Worm (Caenorhabditis elegans) whole organism, late embryonic: ENCODE results near the gene C35A5.3.

ENCODE experiments used
- K09A11.1 ChIP-seq: sonication (generic microtip); optimal IDR thresholded peaks from 2 replicates; lab custom pipeline; 2017; ENCODE audit warnings: antibody characterized with exemption, mild to moderate bottlenecking, missing genetic modification characterization, missing compliant biosample characterization; ENCODE audit not compliant: insufficient read depth
- ceh-30 ChIP-seq: fragments of 150-350 bp; optimal IDR thresholded peaks from 2 replicates; lab custom pipeline; 2014; ENCODE audit warnings: missing biosample characterization, missing genetic modification characterization
- ceh-9 ChIP-seq: sonication (generic microtip); optimal IDR thresholded peaks from 2 replicates; lab custom pipeline; 2016; ENCODE audit warnings: mild to moderate bottlenecking, missing genetic modification characterization, inconsistent platforms, missing compliant biosample characterization
- elt-4 ChIP-seq: sonication (generic microtip); optimal IDR thresholded peaks from 2 replicates; lab custom pipeline; 2016; ENCODE audit warnings: missing genetic modification characterization, missing compliant biosample characterization
- ets-4 ChIP-seq: sonication (generic microtip); optimal IDR thresholded peaks from 2 replicates; lab custom pipeline; 2016; ENCODE audit warnings: missing genetic modification characterization, missing compliant biosample characterization
- fkh-10 ChIP-seq: fragments of 150-350 bp; optimal IDR thresholded peaks from 2 replicates; lab custom pipeline; 2014; ENCODE audit warnings: missing biosample characterization, missing genetic modification reagents, missing genetic modification characterization
- fkh-6 ChIP-seq: sonication (generic microtip); optimal IDR thresholded peaks from 2 replicates; lab custom pipeline; 2016; ENCODE audit warnings: missing genetic modification characterization, missing compliant biosample characterization
- npax-4 ChIP-seq: sonication (generic microtip); optimal IDR thresholded peaks from 2 replicates; lab custom pipeline; 2016; ENCODE audit warnings: missing genetic modification characterization, missing compliant biosample characterization
- pha-4 ChIP-seq: fragments of 150-350 bp; optimal IDR thresholded peaks from 2 replicates; lab custom pipeline; 2018; ENCODE audit warnings: missing biosample characterization, missing genetic modification reagents, missing genetic modification characterization
- pqm-1 ChIP-seq: sonication (generic microtip); optimal IDR thresholded peaks from 2 replicates; lab custom pipeline; 2016; ENCODE audit warnings: missing genetic modification characterization, missing compliant biosample characterization
- sox-4 ChIP-seq: sonication (generic microtip); optimal IDR thresholded peaks from 2 replicates; lab custom pipeline; 2017; ENCODE audit warnings: mild to moderate bottlenecking, missing genetic modification characterization, inconsistent platforms, missing compliant biosample characterization
- tbx-2 ChIP-seq: sonication (generic microtip); optimal IDR thresholded peaks from 2 replicates; lab custom pipeline; 2016; ENCODE audit warnings: missing genetic modification characterization, missing compliant biosample characterization

DNA sequence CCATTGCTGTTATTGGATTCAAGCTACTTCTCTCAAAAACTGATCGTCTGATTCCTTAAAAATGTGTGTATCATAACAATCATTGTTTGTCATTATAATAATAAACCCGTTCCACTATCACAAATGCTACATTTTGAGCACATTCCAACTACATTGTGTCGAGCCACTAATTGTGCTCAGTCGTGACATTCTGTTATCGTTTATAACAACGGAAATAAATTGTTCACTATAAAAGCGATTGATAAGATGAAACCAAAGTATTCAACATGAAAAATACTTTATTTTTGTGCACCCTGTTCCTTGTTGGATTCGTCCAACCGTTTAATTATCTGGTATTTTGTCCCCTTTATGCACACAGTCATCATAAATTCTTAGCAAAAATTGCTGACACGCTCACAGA, 8.0 kb downstream of the C35A5.3 start, which contains the start of gene ugt-33:
- TF ChIP-seq sox-4 = no peak
- no peak for TF ChIP-seq tbx-2
- no peak for TF ChIP-seq npax-4 (tag; lab: Kevin White, UChicago)
- TF ChIP-seq ets-4 (tag; lab: Kevin White, UChicago) = no peak
- no peak for TF ChIP-seq fkh-10
- TF ChIP-seq pqm-1 = no peak
- no peak for TF ChIP-seq fkh-6 (tag; lab: Kevin White, UChicago)
- no peak for TF ChIP-seq pha-4 (tag; lab: Kevin White, UChicago)
- TF ChIP-seq ceh-30 (tag; lab: Kevin White, UChicago) = no peak
- TF ChIP-seq ceh-9 (tag; lab: Kevin White, UChicago) = no peak
- TF ChIP-seq elt-4 (tag; lab: Kevin White, UChicago) = no peak
- no peak for TF ChIP-seq K09A11.1 (tag; lab: Kevin White, UChicago)
